Worm (Caenorhabditis elegans) whole organism, L3 larva: ENCODE measurements around the gene dmd-9.

Experiments
- aly-2 ChIP-seq: fragments of 150-350 bp; optimal IDR thresholded peaks from 2 replicates; lab custom pipeline; 2014; ENCODE audit warnings: missing biosample characterization, missing genetic modification characterization
- elt-1 ChIP-seq: fragments of 150-350 bp; optimal IDR thresholded peaks from 2 replicates; lab custom pipeline; 2014; ENCODE audit warnings: missing biosample characterization, missing genetic modification characterization
- eor-1 ChIP-seq, 2 experiments: fragments of 150-350 bp; optimal IDR thresholded peaks; 2 replicates each; lab custom pipeline; 2014 to 2018; ENCODE audit warnings: missing biosample characterization in 2 of 2, missing genetic modification characterization in 2 of 2
- lin-39 ChIP-seq: fragments of 150-350 bp; optimal IDR thresholded peaks from 2 replicates; lab custom pipeline; 2018; ENCODE audit warnings: missing biosample characterization, missing genetic modification reagents, missing genetic modification characterization
- nhr-23 ChIP-seq: fragments of 150-350 bp; optimal IDR thresholded peaks from 2 replicates; lab custom pipeline; 2014; ENCODE audit warnings: missing biosample characterization, missing genetic modification reagents, missing genetic modification characterization
- nhr-25 ChIP-seq: sonication (generic microtip); optimal IDR thresholded peaks from 2 replicates; lab custom pipeline; 2017; ENCODE audit warnings: missing biosample characterization, missing genetic modification characterization
- nhr-28 ChIP-seq: fragments of 150-350 bp; optimal IDR thresholded peaks from 2 replicates; lab custom pipeline; 2014; ENCODE audit warnings: missing biosample characterization, missing genetic modification characterization
- skn-1 ChIP-seq: fragments of 150-350 bp; optimal IDR thresholded peaks from 2 replicates; lab custom pipeline; 2014; ENCODE audit warnings: missing biosample characterization, missing genetic modification characterization
- snpc-4 ChIP-seq: fragments of 150-350 bp; optimal IDR thresholded peaks from 2 replicates; lab custom pipeline; 2014; ENCODE audit warnings: missing biosample characterization, missing genetic modification characterization
- tbx-2 ChIP-seq: sonication (generic microtip); optimal IDR thresholded peaks from 2 replicates; lab custom pipeline; 2016; ENCODE audit warnings: mild to moderate bottlenecking, missing genetic modification characterization, missing compliant biosample characterization
- unc-62 ChIP-seq: fragments of 150-350 bp; sonication (generic microtip); optimal IDR thresholded peaks from 4 replicates; lab custom pipeline; 2014; ENCODE audit warnings: missing biosample characterization, missing genetic modification reagents, missing genetic modification characterization
- zag-1 ChIP-seq: fragments of 150-350 bp; optimal IDR thresholded peaks from 2 replicates; lab custom pipeline; 2014; ENCODE audit warnings: missing biosample characterization, missing genetic modification characterization
- ztf-11 ChIP-seq: fragments of 150-350 bp; optimal IDR thresholded peaks from 2 replicates; lab custom pipeline; 2014; ENCODE audit warnings: missing biosample characterization, missing genetic modification characterization

DNA sequence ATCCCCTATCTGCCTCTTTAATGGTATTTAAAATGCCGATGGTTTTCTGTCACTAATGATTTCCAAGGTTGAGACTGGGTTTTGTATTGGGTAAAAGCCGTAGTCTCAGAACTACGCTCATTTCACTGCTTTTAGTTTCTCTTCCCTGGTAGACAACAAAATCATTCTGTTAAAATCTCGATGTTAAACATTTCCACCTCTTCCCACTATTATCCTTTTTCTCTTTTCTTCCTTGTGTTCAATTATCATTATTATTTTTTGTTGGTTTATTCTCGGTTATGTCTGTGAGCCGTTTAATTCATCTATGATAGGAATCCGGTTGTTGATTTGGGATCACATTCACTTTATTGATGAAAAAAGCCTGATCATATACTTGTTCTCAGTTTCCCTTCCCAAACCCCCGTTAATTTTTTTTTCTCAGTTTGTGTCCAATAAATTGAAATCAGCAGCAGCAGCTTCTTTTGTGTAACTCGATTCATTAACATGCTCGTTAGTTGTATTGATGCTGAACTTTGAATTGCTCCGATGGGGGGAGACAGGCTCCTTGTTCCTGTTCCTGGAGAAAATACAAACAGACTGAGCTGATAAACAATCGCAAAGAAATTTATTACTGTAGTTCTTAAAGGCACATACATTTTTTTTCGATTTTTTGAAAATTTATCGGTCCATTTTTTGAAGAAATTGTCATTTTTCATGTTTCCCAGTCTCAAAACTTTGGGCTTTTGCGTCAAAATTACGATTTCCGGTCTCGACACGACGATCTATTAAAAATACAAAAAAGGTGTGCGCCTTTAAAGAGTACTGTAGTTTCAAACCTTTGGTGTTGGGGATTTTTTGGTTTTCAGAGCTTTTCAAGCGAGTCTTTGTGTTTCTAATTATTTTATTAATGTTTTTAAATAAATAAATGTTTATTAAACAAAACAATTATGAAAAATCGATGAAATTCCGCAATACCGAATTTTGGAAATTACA is 42.5 kb upstream of the dmd-9 start:
- no peak for TF ChIP-seq nhr-25 (tag; lab: Kevin White, UChicago)
- no peak for TF ChIP-seq eor-1 (tag; optimal IDR thresholded peaks at IDR 0.05; lab: Kevin White, UChicago)
- no peak for TF ChIP-seq lin-39 (tag; lab: Kevin White, UChicago)
- TF ChIP-seq unc-62 = no peak
- TF ChIP-seq ztf-11 = no peak
- no peak for TF ChIP-seq elt-1 (tag; lab: Kevin White, UChicago)
- TF ChIP-seq zag-1 (tag; lab: Kevin White, UChicago) = no peak
- TF ChIP-seq snpc-4 (tag; lab: Kevin White, UChicago) = no peak
- no peak for TF ChIP-seq tbx-2
- TF ChIP-seq aly-2 = no peak
- no peak for TF ChIP-seq nhr-28
- TF ChIP-seq skn-1 = no peak
- TF ChIP-seq nhr-23 (tag; lab: Kevin White, UChicago) = no peak
